Worm (Caenorhabditis elegans) whole organism, early embryonic: ENCODE results near the gene zip-12.

Source experiments
- ama-1 ChIP-seq: fragments of 150-350 bp; optimal IDR thresholded peaks from 2 replicates; lab custom pipeline; 2014
- ets-7 ChIP-seq: sonication (generic microtip); optimal IDR thresholded peaks from 2 replicates; lab custom pipeline; 2016; ENCODE audit warnings: missing genotype, missing genetic modification characterization, missing compliant biosample characterization

DNA sequence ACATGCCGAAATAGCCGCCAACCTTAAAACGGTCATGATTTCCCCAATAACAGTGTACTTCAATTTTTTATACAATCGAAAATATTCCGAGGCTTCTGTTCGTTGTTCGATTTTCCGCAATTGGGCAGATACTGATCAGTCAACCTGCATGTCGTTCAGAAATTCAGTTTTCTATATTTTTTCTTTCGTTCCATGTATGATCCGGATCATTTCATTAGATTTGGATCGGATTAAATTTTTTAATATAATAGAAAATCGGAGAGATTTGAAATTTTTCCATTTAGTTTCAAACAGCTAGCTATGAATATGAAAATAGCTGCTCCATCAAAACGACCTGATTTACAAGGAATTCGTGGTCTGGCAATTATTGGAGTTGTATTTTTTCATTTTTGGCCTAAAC, 12.5 kb upstream of the zip-12 start, which contains the start of gene Y75B8A.37:
- TF ChIP-seq ama-1 (lab: Kevin White, UChicago): no peak
- TF ChIP-seq ets-7 (tag; lab: Kevin White, UChicago): no peak
